Fruit fly (Drosophila melanogaster): Measurements from ENCODE around the gene CG32856.

The CG32856 gene

dm6 chr3R:15972979-15973486 lies 7.9 kb upstream of the CG32856 start, which contains the start of gene Hel89B (continued):
- TF ChIP-seq Poxn (GFP tag; IDR thresholded peaks at IDR 0.05) (no peak), jumu (GFP tag; optimal IDR thresholded peaks at IDR 0.05) (peak; percentile 76), Oaz (GFP tag; IDR thresholded peaks at IDR 0.05) (no peak), Hmr (GFP tag; optimal IDR thresholded peaks at IDR 0.05) (peak; percentile 64), gsb (GFP tag; IDR thresholded peaks at IDR 0.05) (no peak), MESR4 (GFP tag; optimal IDR thresholded peaks at IDR 0.05) (peak; percentile 97), amos (GFP tag; IDR thresholded peaks at IDR 0.05; ENCODE audit: partially characterized antibody) (no peak), Doc3 (GFP tag; IDR thresholded peaks at IDR 0.05; ENCODE audit: partially characterized antibody) (no peak), NfI (GFP tag; optimal IDR thresholded peaks at IDR 0.05) (peak; percentile 66), hkb (optimal IDR thresholded peaks at IDR 0.05) (peak; percentile 92), hkb (GFP tag; IDR thresholded peaks at IDR 0.05) (no peak), Oli (tag; optimal IDR thresholded peaks at IDR 0.05) (peak; percentile 61), CkIIα-i1 (GFP tag; IDR thresholded peaks at IDR 0.05) (no peak), CG10274 (GFP tag; optimal IDR thresholded peaks at IDR 0.05) (no peak), Fer3 (tag; optimal IDR thresholded peaks at IDR 0.05) (peak; percentile 68), CG31365 (tag; optimal IDR thresholded peaks at IDR 0.05) (no peak), CG12155 (GFP tag; optimal IDR thresholded peaks at IDR 0.05) (peak; percentile 67), CG13123 (GFP tag; optimal IDR thresholded peaks at IDR 0.05) (peak; percentile 41), caup (GFP tag; optimal IDR thresholded peaks at IDR 0.05; ENCODE audit: severe bottlenecking) (no peak), tin (GFP tag; optimal IDR thresholded peaks at IDR 0.05) (peak; percentile 63), NC2β (GFP tag; optimal IDR thresholded peaks at IDR 0.05) (peak; percentile 61), Dip3 (GFP tag; optimal IDR thresholded peaks at IDR 0.05) (peak; percentile 62), CG15073 (GFP tag; optimal IDR thresholded peaks at IDR 0.05) (no peak), btn (GFP tag; optimal IDR thresholded peaks at IDR 0.05) (no peak), odd (GFP tag; optimal IDR thresholded peaks at IDR 0.05) (no peak), usp (GFP tag; optimal IDR thresholded peaks at IDR 0.05) (no peak), CG7786 (GFP tag; optimal IDR thresholded peaks at IDR 0.05) (peak; percentile 65), CG18476 (GFP tag; optimal IDR thresholded peaks at IDR 0.05) (peak; percentile 56), zfh2 (GFP tag; optimal IDR thresholded peaks at IDR 0.05) (peak; percentile 73), CG16813 (GFP tag; IDR thresholded peaks at IDR 0.05; ENCODE audit: partially characterized antibody) (no peak), CG6254 (GFP tag; optimal IDR thresholded peaks at IDR 0.05) (no peak), CG13624 (GFP tag; optimal IDR thresholded peaks at IDR 0.05) (peak; percentile 47), CG11085 (GFP tag; IDR thresholded peaks at IDR 0.05) (no peak), zfh1 (GFP tag; IDR thresholded peaks at IDR 0.05) (no peak), CG1603 (tag; optimal IDR thresholded peaks at IDR 0.05) (peak; percentile 76), aop (GFP tag; IDR thresholded peaks at IDR 0.05) (no peak), CTCF (GFP tag; optimal IDR thresholded peaks at IDR 0.05) (no peak), CG9437 (GFP tag; optimal IDR thresholded peaks at IDR 0.05) (no peak), Dll (GFP tag; IDR thresholded peaks at IDR 0.05; ENCODE audit: partially characterized antibody) (no peak), sqz (GFP tag; optimal IDR thresholded peaks at IDR 0.05) (no peak), nerfin-2 (GFP tag; IDR thresholded peaks at IDR 0.05; ENCODE audit: partially characterized antibody) (no peak), CG11696 (GFP tag; IDR thresholded peaks at IDR 0.05) (no peak), Hey (tag; optimal IDR thresholded peaks at IDR 0.05) (no peak), otp (GFP tag; IDR thresholded peaks at IDR 0.05) (no peak), Ptx1 (GFP tag; IDR thresholded peaks at IDR 0.05) (no peak), CG7987 (GFP tag; optimal IDR thresholded peaks at IDR 0.05) (no peak), CG2678 (tag; optimal IDR thresholded peaks at IDR 0.05) (peak; percentile 62), Dref (GFP tag; IDR thresholded peaks at IDR 0.05) (no peak), CG2202 (tag; optimal IDR thresholded peaks at IDR 0.05) (no peak), corto (GFP tag; optimal IDR thresholded peaks at IDR 0.05) (no peak), Ssrp (tag; optimal IDR thresholded peaks at IDR 0.05) (peak; percentile 63), mld (GFP tag; IDR thresholded peaks at IDR 0.05; ENCODE audit: partially characterized antibody) (no peak)

All from whole organism, embryonic.